Worm (Caenorhabditis elegans) whole organism, L1 larva: ENCODE measurements around the gene srh-35.

ENCODE experiments used
- ceh-8 ChIP-seq: fragments of 200-800 bp; sonication (Bioruptor generic); optimal IDR thresholded peaks from 2 replicates; lab custom pipeline; 2018; ENCODE audit warnings: mild to moderate bottlenecking, missing genetic modification characterization, moderate library complexity, missing compliant biosample characterization
- efl-1 ChIP-seq, 4 experiments: fragments of 150-350 bp; optimal IDR thresholded peaks in 3 of 4; peaks in 1 of 4; 1 replicate in 1 of 4; 2 replicates in 3 of 4; lab custom pipeline; 2014; ENCODE audit warnings: missing biosample characterization in 2 of 4, missing genetic modification characterization in 2 of 4, missing genetic modification reagents in 2 of 4
- grh-1 ChIP-seq: fragments of 200-800 bp; sonication (Bioruptor generic); IDR thresholded peaks from 2 replicates; pipeline ENCODE4 v1.3.6; 2022; ENCODE audit warnings: missing genetic modification reagents, missing genetic modification characterization, missing compliant biosample characterization
- lin-13 ChIP-seq: fragments of 150-350 bp; optimal IDR thresholded peaks from 2 replicates; lab custom pipeline; 2014; ENCODE audit warnings: missing biosample characterization, missing genetic modification reagents, missing genetic modification characterization
- lin-35 ChIP-seq, 2 experiments: fragments of 150-350 bp; optimal IDR thresholded peaks; 2 replicates each; lab custom pipeline; 2014; ENCODE audit warnings: missing biosample characterization in 2 of 2, missing genetic modification characterization in 2 of 2, missing genetic modification reagents in 2 of 2
- lin-39 ChIP-seq: fragments of 150-350 bp; optimal IDR thresholded peaks from 2 replicates; lab custom pipeline; 2014; ENCODE audit warnings: missing biosample characterization, missing genetic modification reagents, missing genetic modification characterization
- nhr-11 ChIP-seq: fragments of 150-350 bp; optimal IDR thresholded peaks from 2 replicates; lab custom pipeline; 2014; ENCODE audit warnings: missing biosample characterization, missing genetic modification characterization
- nhr-28 ChIP-seq: fragments of 150-350 bp; optimal IDR thresholded peaks from 2 replicates; lab custom pipeline; 2014; ENCODE audit warnings: missing biosample characterization, missing genetic modification characterization
- nhr-71 ChIP-seq: sonication (generic microtip); optimal IDR thresholded peaks from 2 replicates; lab custom pipeline; 2016; ENCODE audit warnings: mild to moderate bottlenecking, missing genetic modification characterization, moderate library complexity, missing compliant biosample characterization
- snpc-4 ChIP-seq: fragments of 150-350 bp; optimal IDR thresholded peaks from 2 replicates; lab custom pipeline; 2014; ENCODE audit warnings: missing biosample characterization, missing genetic modification characterization
- tbx-2 ChIP-seq: sonication (generic microtip); optimal IDR thresholded peaks from 2 replicates; lab custom pipeline; 2016; ENCODE audit warnings: missing genetic modification characterization, missing compliant biosample characterization
- unc-62 ChIP-seq: fragments of 150-350 bp; optimal IDR thresholded peaks from 2 replicates; lab custom pipeline; 2014; ENCODE audit warnings: missing biosample characterization, missing genetic modification reagents, missing genetic modification characterization
- ztf-11 ChIP-seq, 2 experiments: sonication (generic microtip); optimal IDR thresholded peaks; 2 replicates each; lab custom pipeline; 2016 to 2017; ENCODE audit warnings: missing genetic modification characterization in 2 of 2, missing biosample characterization in 1 of 2, missing compliant biosample characterization in 1 of 2

- TF ChIP-seq nhr-11 (tag; lab: Kevin White, UChicago) (no peak), lin-13 (GFP tag; lab: Kevin White, UChicago) (no peak), ceh-8 (GFP tag; lab: Kevin White, UChicago) (no peak), lin-39 (tag; lab: Kevin White, UChicago) (no peak), nhr-71 (no peak), unc-62 (GFP tag; lab: Kevin White, UChicago) (no peak), nhr-28 (tag; lab: Kevin White, UChicago) (no peak), snpc-4 (tag; lab: Kevin White, UChicago) (no peak), lin-35 (GFP tag; optimal IDR thresholded peaks at IDR 0.05; lab: Kevin White, UChicago) (no peak), ztf-11 (tag; optimal IDR thresholded peaks at IDR 0.05; lab: Kevin White, UChicago) (no peak), grh-1 (GFP tag; lab: Robert Waterston, UW) (no peak), efl-1 (optimal IDR thresholded peaks at IDR 0.05; lab: Kevin White, UChicago) (no peak), efl-1 (GFP tag; optimal IDR thresholded peaks at IDR 0.05 in 1 of 2; lab: Kevin White, UChicago) (no peak), tbx-2 (tag; lab: Kevin White, UChicago) (no peak)
These were observed 33.8 kb upstream of the srh-35 start for ce11 chrV:482860-483259.
